Fruit fly (Drosophila melanogaster) whole organism, embryonic: Measurements from ENCODE around the gene Shc.

Experiments
- ATbp ChIP-seq: fragments of 200-800 bp; sonication (Bioruptor generic); optimal IDR thresholded peaks from 2 replicates; lab custom pipeline; 2017; ENCODE audit warnings: missing biosample characterization, mild to moderate bottlenecking, missing genetic modification characterization, missing genetic modification reagents
- B-H1 ChIP-seq: fragments of 200-800 bp; sonication (Bioruptor generic); IDR thresholded peaks from 3 replicates; pipeline ENCODE4 v1.3.6; 2022; ENCODE audit warnings: missing biosample characterization, missing genetic modification characterization
- BEAF-32 ChIP-seq: fragments of 200-800 bp; sonication (Bioruptor generic); optimal IDR thresholded peaks from 3 replicates; lab custom pipeline; 2017; ENCODE audit warnings: missing biosample characterization, missing genetic modification characterization, mild to moderate bottlenecking, moderate library complexity, missing genetic modification reagents
- CG1024 ChIP-seq: fragments of 200-800 bp; sonication (Bioruptor generic); IDR thresholded peaks from 2 replicates; pipeline ENCODE4 v1.3.6; 2022; ENCODE audit warnings: missing biosample characterization, missing genetic modification characterization
- CG10543 ChIP-seq: fragments of 200-800 bp; sonication (Bioruptor generic); optimal IDR thresholded peaks from 3 replicates; lab custom pipeline; 2017; ENCODE audit warnings: missing biosample characterization, mild to moderate bottlenecking, missing genetic modification characterization, moderate library complexity
- CG10654 ChIP-seq: fragments of 200-800 bp; sonication (Bioruptor generic); optimal IDR thresholded peaks from 2 replicates; lab custom pipeline; 2016; ENCODE audit warnings: missing biosample characterization, missing genetic modification characterization
- CG12942 ChIP-seq: fragments of 200-800 bp; sonication (Bioruptor generic); optimal IDR thresholded peaks from 3 replicates; lab custom pipeline; 2016; ENCODE audit warnings: missing biosample characterization, missing genetic modification characterization
- CG13624 ChIP-seq: fragments of 200-800 bp; sonication (Bioruptor generic); optimal IDR thresholded peaks from 2 replicates; lab custom pipeline; 2016; ENCODE audit warnings: missing biosample characterization, missing genetic modification characterization
- CG14860 ChIP-seq: fragments of 200-800 bp; sonication (Bioruptor generic); IDR thresholded peaks from 3 replicates; pipeline ENCODE4 v1.3.6; 2022; ENCODE audit warnings: missing biosample characterization, missing genetic modification characterization; ENCODE audit not compliant: partially characterized antibody
- CG15514 ChIP-seq: fragments of 200-800 bp; sonication (Bioruptor generic); optimal IDR thresholded peaks from 3 replicates; lab custom pipeline; 2017; ENCODE audit warnings: missing biosample characterization, missing genetic modification characterization, mild to moderate bottlenecking, moderate library complexity, missing genetic modification reagents
- CG17829 ChIP-seq: fragments of 200-800 bp; optimal IDR thresholded peaks from 2 replicates; lab custom pipeline; 2019; ENCODE audit warnings: missing biosample characterization, mild to moderate bottlenecking, missing genetic modification characterization, moderate library complexity
- CG17912 ChIP-seq: fragments of 200-800 bp; sonication (Bioruptor generic); optimal IDR thresholded peaks from 2 replicates; lab custom pipeline; 2018; ENCODE audit warnings: missing biosample characterization, mild to moderate bottlenecking, missing genetic modification characterization
- CG2199 ChIP-seq: fragments of 200-800 bp; sonication (Bioruptor generic); IDR thresholded peaks from 3 replicates; pipeline ENCODE4 v1.3.6; 2022; ENCODE audit warnings: missing biosample characterization, missing genetic modification characterization
- CG3281 ChIP-seq: fragments of 200-800 bp; sonication (Bioruptor generic); optimal IDR thresholded peaks from 3 replicates; lab custom pipeline; 2017; ENCODE audit warnings: missing biosample characterization, mild to moderate bottlenecking, missing genetic modification characterization
- CG33213 ChIP-seq: fragments of 200-800 bp; sonication (Bioruptor generic); optimal IDR thresholded peaks from 3 replicates; lab custom pipeline; 2016; ENCODE audit warnings: missing biosample characterization, missing genetic modification characterization
- CG34376 ChIP-seq: fragments of 200-800 bp; sonication (Bioruptor generic); optimal IDR thresholded peaks from 2 replicates; lab custom pipeline; 2018; ENCODE audit warnings: missing biosample characterization, mild to moderate bottlenecking, missing genetic modification characterization
- CG34422 ChIP-seq: fragments of 200-800 bp; sonication (Bioruptor generic); IDR thresholded peaks from 3 replicates; pipeline ENCODE4 v1.3.6; 2022; ENCODE audit warnings: missing biosample characterization, missing genetic modification characterization
- CG4424 ChIP-seq: fragments of 200-800 bp; sonication (Bioruptor generic); optimal IDR thresholded peaks from 3 replicates; lab custom pipeline; 2016; ENCODE audit warnings: missing biosample characterization, missing genetic modification characterization
- CG4730 ChIP-seq: fragments of 200-800 bp; sonication (Bioruptor generic); IDR thresholded peaks from 2 replicates; pipeline ENCODE4 v1.3.6; 2022; ENCODE audit warnings: missing biosample characterization, missing genetic modification characterization
- CG6175 ChIP-seq: fragments of 200-800 bp; sonication (Bioruptor generic); IDR thresholded peaks from 3 replicates; pipeline ENCODE4 v1.3.6; 2022; ENCODE audit warnings: missing biosample characterization, missing genetic modification characterization
- CG6254 ChIP-seq: fragments of 200-800 bp; sonication (Bioruptor generic); optimal IDR thresholded peaks from 3 replicates; lab custom pipeline; 2017; ENCODE audit warnings: mild to moderate bottlenecking, missing biosample characterization, missing genetic modification reagents, missing genetic modification characterization
- CTCF ChIP-seq: fragments of 200-800 bp; sonication (Bioruptor generic); optimal IDR thresholded peaks from 2 replicates; lab custom pipeline; 2017; ENCODE audit warnings: missing biosample characterization, mild to moderate bottlenecking, missing genetic modification characterization, moderate library complexity
- D19B ChIP-seq: fragments of 200-800 bp; sonication (Bioruptor generic); optimal IDR thresholded peaks from 2 replicates; lab custom pipeline; 2017; ENCODE audit warnings: missing biosample characterization, mild to moderate bottlenecking, missing genetic modification characterization
- Deaf1 ChIP-seq: fragments of 200-800 bp; optimal IDR thresholded peaks from 3 replicates; lab custom pipeline; 2019; ENCODE audit warnings: missing biosample characterization, mild to moderate bottlenecking, missing genetic modification characterization, moderate library complexity
- Hr3 ChIP-seq: fragments of 200-800 bp; sonication (Bioruptor generic); optimal IDR thresholded peaks from 3 replicates; lab custom pipeline; 2016; ENCODE audit warnings: missing biosample characterization, missing genetic modification characterization
- NfI ChIP-seq: fragments of 200-800 bp; sonication (Bioruptor generic); optimal IDR thresholded peaks from 3 replicates; lab custom pipeline; 2018; ENCODE audit warnings: missing biosample characterization, mild to moderate bottlenecking, missing genetic modification characterization, moderate library complexity
- Sry-β ChIP-seq: fragments of 200-800 bp; sonication (Bioruptor generic); optimal IDR thresholded peaks from 2 replicates; lab custom pipeline; 2018; ENCODE audit warnings: missing biosample characterization, mild to moderate bottlenecking, missing genetic modification characterization, moderate library complexity
- Xbp1 ChIP-seq: fragments of 200-800 bp; sonication (Bioruptor generic); optimal IDR thresholded peaks from 3 replicates; lab custom pipeline; 2016; ENCODE audit warnings: missing biosample characterization, mild to moderate bottlenecking, missing genetic modification characterization
- ac ChIP-seq: fragments of 200-800 bp; sonication (Bioruptor generic); optimal IDR thresholded peaks from 3 replicates; lab custom pipeline; 2017; ENCODE audit warnings: missing biosample characterization, mild to moderate bottlenecking, missing genetic modification characterization
- amos ChIP-seq: fragments of 200-800 bp; sonication (Bioruptor generic); IDR thresholded peaks from 2 replicates; pipeline ENCODE4 v1.3.6; 2022; ENCODE audit warnings: missing biosample characterization, missing genetic modification characterization; ENCODE audit not compliant: partially characterized antibody
- ara ChIP-seq: fragments of 200-800 bp; sonication (Bioruptor generic); IDR thresholded peaks from 2 replicates; pipeline ENCODE4 v1.3.6; 2022; ENCODE audit warnings: missing biosample characterization, missing genetic modification characterization
- bcd ChIP-seq: fragments of 200-800 bp; sonication (Bioruptor generic); optimal IDR thresholded peaks from 2 replicates; lab custom pipeline; 2017; ENCODE audit warnings: missing biosample characterization, mild to moderate bottlenecking, missing genetic modification characterization
- dimm ChIP-seq: fragments of 200-800 bp; sonication (Bioruptor generic); IDR thresholded peaks from 2 replicates; pipeline ENCODE4 v1.3.6; 2022; ENCODE audit warnings: missing biosample characterization, missing genetic modification characterization
- dmrt11E ChIP-seq: fragments of 200-800 bp; sonication (Bioruptor generic); optimal IDR thresholded peaks from 3 replicates; lab custom pipeline; 2018; ENCODE audit warnings: missing biosample characterization, mild to moderate bottlenecking, missing genetic modification characterization, moderate library complexity
- dmrt99B ChIP-seq: fragments of 200-800 bp; sonication (Bioruptor generic); optimal IDR thresholded peaks from 2 replicates; lab custom pipeline; 2018; ENCODE audit warnings: missing biosample characterization, mild to moderate bottlenecking, missing genetic modification characterization, moderate library complexity
- emc ChIP-seq: fragments of 200-800 bp; sonication (Bioruptor generic); optimal IDR thresholded peaks from 2 replicates; lab custom pipeline; 2016; ENCODE audit warnings: missing biosample characterization, missing genetic modification characterization
- ftz-f1 ChIP-seq: fragments of 200-800 bp; sonication (Bioruptor generic); optimal IDR thresholded peaks from 2 replicates; lab custom pipeline; 2016; ENCODE audit warnings: missing biosample characterization, missing genetic modification characterization
- gsb ChIP-seq: fragments of 200-800 bp; sonication (Bioruptor generic); IDR thresholded peaks from 2 replicates; pipeline ENCODE4 v1.3.6; 2022; ENCODE audit warnings: missing biosample characterization, missing genetic modification characterization
- her ChIP-seq: fragments of 200-800 bp; sonication (Bioruptor generic); optimal IDR thresholded peaks from 2 replicates; lab custom pipeline; 2016; ENCODE audit warnings: missing biosample characterization, missing genetic modification characterization
- inv ChIP-seq: fragments of 200-800 bp; sonication (Bioruptor generic); IDR thresholded peaks from 2 replicates; pipeline ENCODE4 v1.3.6; 2022; ENCODE audit warnings: missing biosample characterization, missing genetic modification characterization; ENCODE audit not compliant: partially characterized antibody
- jumu ChIP-seq: fragments of 200-800 bp; sonication (Bioruptor generic); optimal IDR thresholded peaks from 3 replicates; lab custom pipeline; 2016; ENCODE audit warnings: missing biosample characterization, missing genetic modification characterization
- kay ChIP-seq: fragments of 200-800 bp; sonication (Bioruptor generic); optimal IDR thresholded peaks from 2 replicates; lab custom pipeline; 2016; ENCODE audit warnings: missing biosample characterization, missing genetic modification characterization
- lab ChIP-seq: fragments of 200-800 bp; sonication (Bioruptor generic); optimal IDR thresholded peaks from 3 replicates; lab custom pipeline; 2017; ENCODE audit warnings: missing biosample characterization, missing genetic modification characterization, mild to moderate bottlenecking, moderate library complexity, missing genetic modification reagents
- lbe ChIP-seq: fragments of 200-800 bp; sonication (Bioruptor generic); optimal IDR thresholded peaks from 2 replicates; lab custom pipeline; 2016; ENCODE audit warnings: missing biosample characterization, mild to moderate bottlenecking, missing genetic modification characterization
- lmd ChIP-seq: fragments of 200-800 bp; sonication (Bioruptor generic); IDR thresholded peaks from 2 replicates; pipeline ENCODE4 v1.3.6; 2022; ENCODE audit warnings: missing biosample characterization, missing genetic modification characterization
- mld ChIP-seq: fragments of 200-800 bp; sonication (Bioruptor generic); IDR thresholded peaks from 3 replicates; pipeline ENCODE4 v1.3.6; 2022; ENCODE audit warnings: missing biosample characterization, missing genetic modification characterization; ENCODE audit not compliant: partially characterized antibody
- ranshi ChIP-seq: fragments of 200-800 bp; sonication (Bioruptor generic); IDR thresholded peaks from 2 replicates; pipeline ENCODE4 v1.3.6; 2022; ENCODE audit warnings: missing biosample characterization, missing genetic modification characterization
- shn ChIP-seq: fragments of 200-800 bp; sonication (Bioruptor generic); optimal IDR thresholded peaks from 3 replicates; lab custom pipeline; 2016; ENCODE audit warnings: missing biosample characterization, missing genetic modification characterization
- tgo ChIP-seq: fragments of 200-800 bp; sonication (Bioruptor generic); IDR thresholded peaks from 3 replicates; pipeline ENCODE4 v1.3.6; 2022; ENCODE audit warnings: missing biosample characterization, missing genetic modification characterization
- tin ChIP-seq: fragments of 200-800 bp; sonication (Bioruptor generic); optimal IDR thresholded peaks from 3 replicates; lab custom pipeline; 2016; ENCODE audit warnings: missing biosample characterization, missing genetic modification characterization
- vvl ChIP-seq: fragments of 200-800 bp; sonication (Bioruptor generic); IDR thresholded peaks from 2 replicates; pipeline ENCODE4 v1.3.6; 2022; ENCODE audit warnings: missing biosample characterization, missing genetic modification characterization

Shc gene

DNA sequence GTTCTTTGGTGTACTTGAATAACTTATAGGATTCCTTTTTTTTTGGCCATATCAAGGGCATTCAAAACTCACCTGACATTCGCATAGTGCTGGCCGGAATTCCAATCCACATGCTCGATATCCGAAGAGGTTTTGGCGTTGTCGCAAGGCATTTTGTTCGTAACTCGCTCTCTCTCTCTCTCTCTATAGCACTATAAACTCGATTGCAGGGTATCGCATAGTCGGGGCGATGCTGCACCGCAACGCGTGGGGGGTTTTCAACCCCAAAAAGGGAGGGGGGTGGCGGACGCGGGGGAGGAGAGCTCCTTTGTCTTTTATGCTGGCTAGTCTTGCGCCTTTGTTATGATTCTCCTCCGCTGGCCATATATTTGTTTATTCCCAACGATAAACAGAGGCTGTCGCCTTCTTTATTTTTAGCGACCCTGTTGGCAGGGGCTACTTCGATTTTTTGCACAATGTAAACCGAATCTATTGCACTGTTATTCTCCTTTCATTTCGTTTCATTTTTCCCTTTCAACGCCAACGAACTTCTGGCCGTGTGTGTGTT is 28.3 kb upstream of the Shc start (continued):
- no peak for TF ChIP-seq NfI (GFP tag; lab: Kevin White, UChicago)
- TF ChIP-seq CG10543 (GFP tag; lab: Kevin White, UChicago): no peak
- no peak for TF ChIP-seq Deaf1
- no peak for TF ChIP-seq shn
- TF ChIP-seq emc (GFP tag; lab: Kevin White, UChicago): no peak
- no peak; the same call in 2 of the 3 replicates for TF ChIP-seq B-H1 (GFP tag; lab: Robert Waterston, UW)
- no peak for TF ChIP-seq tgo (GFP tag; lab: Robert Waterston, UW)
- no peak for TF ChIP-seq Hr3 (GFP tag; lab: Kevin White, UChicago)
- TF ChIP-seq CG34422 (GFP tag; lab: Robert Waterston, UW): 0 out of 3 replicates have a peak, but pooled peaks have one; percentile 15
- peak; percentile 37; the same call in 1 of the 2 replicates for TF ChIP-seq lmd (GFP tag; lab: Robert Waterston, UW)
- TF ChIP-seq CG3281: no peak
- no peak for TF ChIP-seq BEAF-32
- TF ChIP-seq vvl: no peak
- TF ChIP-seq jumu (GFP tag; lab: Kevin White, UChicago): no peak
- TF ChIP-seq gsb: no peak
- TF ChIP-seq mld: no peak
- no peak for TF ChIP-seq CG17829 (tag; lab: Kevin White, UChicago)
- TF ChIP-seq ftz-f1 (GFP tag; lab: Kevin White, UChicago): no peak
- peak; percentile 25 for TF ChIP-seq CG4424
- TF ChIP-seq CG2199 (GFP tag; lab: Robert Waterston, UW): 0 out of 3 replicates have a peak, but pooled peaks have one; percentile 45
- no peak for TF ChIP-seq inv (GFP tag; lab: Robert Waterston, UW)
- no peak for TF ChIP-seq ATbp
- no peak for TF ChIP-seq CG6254 (GFP tag; lab: Kevin White, UChicago)
- no peak for TF ChIP-seq ara
- TF ChIP-seq CG17912 (GFP tag; lab: Kevin White, UChicago): no peak
- TF ChIP-seq CG6175 (GFP tag; lab: Robert Waterston, UW): peak; percentile 38; the same call in 1 of the 3 replicates
- TF ChIP-seq CG10654 (GFP tag; lab: Kevin White, UChicago): peak; percentile 1
- no peak for TF ChIP-seq CG13624 (GFP tag; lab: Kevin White, UChicago)
- no peak for TF ChIP-seq CG34376
- no peak for TF ChIP-seq lab (GFP tag; lab: Kevin White, UChicago)
- no peak for TF ChIP-seq kay (GFP tag; lab: Kevin White, UChicago)
- TF ChIP-seq Sry-β (GFP tag; lab: Kevin White, UChicago): no peak
- TF ChIP-seq CG15514 (GFP tag; lab: Kevin White, UChicago): no peak
- no peak for TF ChIP-seq CG33213 (GFP tag; lab: Kevin White, UChicago)
- TF ChIP-seq amos (GFP tag; lab: Robert Waterston, UW): no peak
- no peak for TF ChIP-seq CTCF
- TF ChIP-seq CG12942 (GFP tag; lab: Kevin White, UChicago): no peak
- no peak for TF ChIP-seq CG4730 (GFP tag; lab: Robert Waterston, UW)
- peak; percentile 23; the same call in 1 of the 2 replicates for TF ChIP-seq CG1024
- peak; percentile 15 for TF ChIP-seq bcd (GFP tag; lab: Kevin White, UChicago)
- TF ChIP-seq ac: no peak
- TF ChIP-seq dimm (GFP tag; lab: Robert Waterston, UW): no peak
- peak; percentile 9 for TF ChIP-seq dmrt99B (tag; lab: Kevin White, UChicago)
- no peak for TF ChIP-seq CG14860 (GFP tag; lab: Robert Waterston, UW)
- TF ChIP-seq D19B (GFP tag; lab: Kevin White, UChicago): peak; percentile 90
- no peak for TF ChIP-seq tin (GFP tag; lab: Kevin White, UChicago)
- no peak for TF ChIP-seq lbe
- TF ChIP-seq Xbp1: no peak
- no peak for TF ChIP-seq her (GFP tag; lab: Kevin White, UChicago)
- no peak for TF ChIP-seq ranshi (GFP tag; lab: Robert Waterston, UW)
- TF ChIP-seq dmrt11E (tag; lab: Kevin White, UChicago): no peak
